Fruit fly (Drosophila melanogaster): ENCODE measurements around the gene tal-3A.

The tal-3A gene

dm6 chr3R:13812736-13813250 lies at the start of gene tal-3A, which contains the start of the genes tal-1A, tal-2A and tal-AA (continued):
- no peak for TF ChIP-seq dm (GFP tag; optimal IDR thresholded peaks at IDR 0.05)
- 0 out of 2 replicates have a peak, but pooled peaks have one; percentile 11 for TF ChIP-seq onecut (GFP tag; IDR thresholded peaks at IDR 0.05)
- TF ChIP-seq Abd-B (GFP tag; optimal IDR thresholded peaks at IDR 0.05), result no peak
- TF ChIP-seq CG13624 (GFP tag; optimal IDR thresholded peaks at IDR 0.05), result no peak
- no peak for TF ChIP-seq Poxn (GFP tag; IDR thresholded peaks at IDR 0.05)
- TF ChIP-seq cad (GFP tag; optimal IDR thresholded peaks at IDR 0.05), result no peak
- no peak for TF ChIP-seq CG7786 (GFP tag; optimal IDR thresholded peaks at IDR 0.05)
- TF ChIP-seq CG18476 (GFP tag; optimal IDR thresholded peaks at IDR 0.05), result no peak
- TF ChIP-seq otp (GFP tag; IDR thresholded peaks at IDR 0.05), result peak; percentile 65; the same call in 1 of the 3 replicates
- TF ChIP-seq CG7839 (tag; optimal IDR thresholded peaks at IDR 0.05), result no peak
- TF ChIP-seq bbx (GFP tag; IDR thresholded peaks at IDR 0.05; ENCODE audit: partially characterized antibody), result peak; percentile 31; the same call in 1 of the 2 replicates
- TF ChIP-seq twi (tag; optimal IDR thresholded peaks at IDR 0.05), result peak; percentile 19
- TF ChIP-seq CG6765 (GFP tag; optimal IDR thresholded peaks at IDR 0.05), result no peak
- peak; percentile 98 for TF ChIP-seq CG3163 (GFP tag; optimal IDR thresholded peaks at IDR 0.05)
- no peak for TF ChIP-seq CG9727 (GFP tag; optimal IDR thresholded peaks at IDR 0.05)
- TF ChIP-seq CG1233 (GFP tag; optimal IDR thresholded peaks at IDR 0.05), result no peak
- TF ChIP-seq CG4424 (GFP tag; optimal IDR thresholded peaks at IDR 0.05), result no peak
- TF ChIP-seq gsb-n (tag; optimal IDR thresholded peaks at IDR 0.05), result peak; percentile 26
- TF ChIP-seq tio (GFP tag; optimal IDR thresholded peaks at IDR 0.05), result no peak
- no peak for TF ChIP-seq btn (GFP tag; optimal IDR thresholded peaks at IDR 0.05)
- TF ChIP-seq tgo (GFP tag; IDR thresholded peaks at IDR 0.05), result no peak
- TF ChIP-seq da (GFP tag; optimal IDR thresholded peaks at IDR 0.05), result no peak
- TF ChIP-seq CG12769 (tag; optimal IDR thresholded peaks at IDR 0.05), result peak; percentile 52
- TF ChIP-seq CG12744 (GFP tag; optimal IDR thresholded peaks at IDR 0.05), result no peak
- no peak for TF ChIP-seq Lim3 (GFP tag; IDR thresholded peaks at IDR 0.05)
- no peak for TF ChIP-seq CG5953 (GFP tag; IDR thresholded peaks at IDR 0.05)
- no peak for TF ChIP-seq tna (GFP tag; IDR thresholded peaks at IDR 0.05; ENCODE audit: partially characterized antibody)
- no peak for TF ChIP-seq bsh (GFP tag; optimal IDR thresholded peaks at IDR 0.05)
- no peak for TF ChIP-seq CG17361 (GFP tag; IDR thresholded peaks at IDR 0.05)
- no peak for TF ChIP-seq Tbp (GFP tag; optimal IDR thresholded peaks at IDR 0.05)
- TF ChIP-seq Blimp-1 (GFP tag; optimal IDR thresholded peaks at IDR 0.05), result peak; percentile 38
- no peak for TF ChIP-seq GATAe (GFP tag; conservative IDR thresholded peaks at IDR 0.05)
- TF ChIP-seq hth (optimal IDR thresholded peaks at IDR 0.05), result no peak
- TF ChIP-seq slp2 (GFP tag; optimal IDR thresholded peaks at IDR 0.05), result no peak
- no peak for TF ChIP-seq MBD-R2 (GFP tag; IDR thresholded peaks at IDR 0.05)
- peak; percentile 55 for TF ChIP-seq nom (GFP tag; optimal IDR thresholded peaks at IDR 0.05)
- TF ChIP-seq CG10267 (tag; optimal IDR thresholded peaks at IDR 0.05), result no peak
- TF ChIP-seq CG11093 (GFP tag; IDR thresholded peaks at IDR 0.05), result no peak
- TF ChIP-seq ap (GFP tag; IDR thresholded peaks at IDR 0.05), result no peak
- TF ChIP-seq CG12236 (GFP tag; optimal IDR thresholded peaks at IDR 0.05), result no peak
- TF ChIP-seq pum (GFP tag; optimal IDR thresholded peaks at IDR 0.05), result no peak
- TF ChIP-seq Dek (tag; optimal IDR thresholded peaks at IDR 0.05), result no peak
- peak; percentile 16; the same call in 1 of the 2 replicates for TF ChIP-seq CG6689 (GFP tag; IDR thresholded peaks at IDR 0.05)
- TF ChIP-seq seq (GFP tag; IDR thresholded peaks at IDR 0.05), result no peak; the same call in 1 of the 2 replicates
- 0 out of 2 replicates have a peak, but pooled peaks have one; percentile 52 for TF ChIP-seq wdn (GFP tag; IDR thresholded peaks at IDR 0.05)
- peak; percentile 45; the same call in 1 of the 3 replicates for TF ChIP-seq gce (GFP tag; IDR thresholded peaks at IDR 0.05)
- TF ChIP-seq ac (GFP tag; optimal IDR thresholded peaks at IDR 0.05), result peak; percentile 81
- TF ChIP-seq CG17359 (tag; optimal IDR thresholded peaks at IDR 0.05), result no peak
- TF ChIP-seq CG11695 (GFP tag; IDR thresholded peaks at IDR 0.05), result no peak
- TF ChIP-seq CG34422 (GFP tag; IDR thresholded peaks at IDR 0.05), result 0 out of 3 replicates have a peak, but pooled peaks have one; percentile 33
- no peak for TF ChIP-seq Ets97D (GFP tag; optimal IDR thresholded peaks at IDR 0.05)
- TF ChIP-seq CG1602 (GFP tag; optimal IDR thresholded peaks at IDR 0.05), result no peak

Measured in whole organism, embryonic.